Worm (Caenorhabditis elegans) whole organism, young adult: ENCODE data around the gene nhr-254.

Experiments
- B0336.3 ChIP-seq: fragments of 200-800 bp; sonication (Bioruptor generic); IDR thresholded peaks from 2 replicates; pipeline ENCODE4 v1.3.6; 2022; ENCODE audit warnings: missing genetic modification characterization, missing compliant biosample characterization
- ZK185.1 ChIP-seq: sonication (generic microtip); optimal IDR thresholded peaks from 2 replicates; lab custom pipeline; 2016; ENCODE audit warnings: mild to moderate bottlenecking, missing genetic modification characterization, missing compliant biosample characterization; ENCODE audit not compliant: poor library complexity, severe bottlenecking
- atf-7 ChIP-seq: sonication (generic microtip); optimal IDR thresholded peaks from 2 replicates; lab custom pipeline; 2017; ENCODE audit warnings: mild to moderate bottlenecking, missing genetic modification characterization, missing compliant biosample characterization
- ceh-58 ChIP-seq: fragments of 200-800 bp; sonication (Bioruptor generic); IDR thresholded peaks from 2 replicates; pipeline ENCODE4 v1.3.6; 2022; ENCODE audit warnings: missing genetic modification characterization, missing compliant biosample characterization
- die-1 ChIP-seq: sonication (generic microtip); optimal IDR thresholded peaks from 2 replicates; lab custom pipeline; 2016; ENCODE audit warnings: missing genotype, mild to moderate bottlenecking, missing genetic modification characterization, missing compliant biosample characterization
- dpl-1 ChIP-seq: fragments of 150-350 bp; optimal IDR thresholded peaks from 2 replicates; lab custom pipeline; 2014; ENCODE audit warnings: missing biosample characterization, missing genetic modification reagents, missing genetic modification characterization
- egl-44 ChIP-seq: fragments of 200-800 bp; sonication (Bioruptor generic); IDR thresholded peaks from 2 replicates; pipeline ENCODE4 v1.3.6; 2022; ENCODE audit warnings: missing genetic modification reagents, missing genetic modification characterization, missing compliant biosample characterization
- ets-4 ChIP-seq: fragments of 200-800 bp; sonication (Bioruptor generic); optimal IDR thresholded peaks from 2 replicates; lab custom pipeline; 2018; ENCODE audit warnings: mild to moderate bottlenecking, missing genetic modification characterization, missing compliant biosample characterization
- hlh-12 ChIP-seq: sonication (generic microtip); optimal IDR thresholded peaks from 2 replicates; lab custom pipeline; 2016; ENCODE audit warnings: missing genetic modification characterization, missing compliant biosample characterization
- tlf-1 ChIP-seq: fragments of 200-800 bp; sonication (Bioruptor generic); optimal IDR thresholded peaks from 2 replicates; lab custom pipeline; 2018; ENCODE audit warnings: mild to moderate bottlenecking, missing genetic modification characterization, missing compliant biosample characterization
- unc-62 ChIP-seq: fragments of 150-350 bp; optimal IDR thresholded peaks from 2 replicates; lab custom pipeline; 2014; ENCODE audit warnings: missing biosample characterization, missing genetic modification reagents, missing genetic modification characterization
- ztf-26 ChIP-seq: sonication (generic microtip); optimal IDR thresholded peaks from 2 replicates; lab custom pipeline; 2017; ENCODE audit warnings: missing genetic modification characterization, missing compliant biosample characterization
- ztf-6 ChIP-seq: fragments of 200-800 bp; sonication (Bioruptor generic); IDR thresholded peaks from 2 replicates; pipeline ENCODE4 v1.3.6; 2022; ENCODE audit warnings: missing genetic modification reagents, missing genetic modification characterization, missing compliant biosample characterization

DNA sequence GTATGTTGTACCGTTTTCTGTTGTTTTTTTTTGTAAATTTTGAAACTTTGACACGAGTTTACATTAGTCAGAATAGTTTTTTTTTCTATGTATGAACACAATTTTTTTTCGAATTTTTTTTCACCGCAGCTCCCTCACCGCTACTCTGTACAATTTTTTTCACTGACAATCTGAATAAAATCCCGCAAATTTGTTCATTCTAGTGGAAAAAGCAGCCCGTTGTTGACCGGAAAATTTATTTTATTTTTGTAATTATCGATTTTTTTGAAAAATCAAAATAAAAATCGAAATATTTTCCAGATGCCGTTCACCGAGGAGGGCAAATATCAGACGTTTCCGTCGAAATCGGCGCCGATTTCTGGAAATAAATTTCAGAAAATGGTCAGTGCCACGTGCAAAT lies 33.0 kb upstream of the nhr-254 start, which contains the start of gene T22H9.1:
- TF ChIP-seq ztf-26 (no peak), tlf-1 (no peak), egl-44 (GFP tag; lab: Robert Waterston, UW) (no peak), B0336.3 (GFP tag; lab: Robert Waterston, UW) (no peak), unc-62 (GFP tag; lab: Kevin White, UChicago) (no peak), atf-7 (no peak), dpl-1 (GFP tag; lab: Kevin White, UChicago) (no peak), ZK185.1 (no peak), hlh-12 (tag; lab: Kevin White, UChicago) (no peak), ceh-58 (no peak), ztf-6 (GFP tag; lab: Robert Waterston, UW) (no peak), ets-4 (no peak), die-1 (tag; lab: Kevin White, UChicago) (no peak)
